Worm (Caenorhabditis elegans) whole organism, midembryonic: ENCODE measurements around the gene T15H9.4.

Experiments
- T22C8.4 ChIP-seq: fragments of 200-800 bp; sonication (Bioruptor generic); IDR thresholded peaks from 2 replicates; pipeline ENCODE4 v1.3.6; 2022; ENCODE audit warnings: missing genetic modification characterization, missing compliant biosample characterization
- flt-1 ChIP-seq: fragments of 200-800 bp; sonication (Bioruptor generic); IDR thresholded peaks from 2 replicates; pipeline ENCODE4 v1.3.6; 2022; ENCODE audit warnings: missing genetic modification characterization, missing compliant biosample characterization
- ztf-23 ChIP-seq: fragments of 200-800 bp; sonication (Bioruptor generic); IDR thresholded peaks from 2 replicates; pipeline ENCODE4 v1.3.6; 2022; ENCODE audit warnings: missing genetic modification reagents, missing genetic modification characterization, missing compliant biosample characterization
- ztf-29 ChIP-seq: fragments of 200-800 bp; sonication (Bioruptor generic); IDR thresholded peaks from 2 replicates; pipeline ENCODE4 v1.3.6; 2022; ENCODE audit warnings: missing genetic modification reagents, missing genetic modification characterization, missing compliant biosample characterization

ce11 chrII:9607137-9607536 is 4.5 kb upstream of the T15H9.4 start:
- TF ChIP-seq flt-1 (GFP tag; lab: Robert Waterston, UW) (no peak), ztf-23 (GFP tag; lab: Robert Waterston, UW) (no peak), T22C8.4 (GFP tag; lab: Robert Waterston, UW) (no peak), ztf-29 (no peak)
